Worm (Caenorhabditis elegans): Measurements from ENCODE around the gene nspc-7.
"Not testable (repeated sequence)": the region's sequence is repeated elsewhere in the genome, so short reads cannot be mapped to it uniquely, and the experiment has no call there.

ce11 chrX:8535006-8535405, 6.7 kb upstream of the nspc-7 start, which contains the start of gene nspc-1:
- TF ChIP-seq hnd-1, tra-4 (tag; optimal IDR thresholded peaks at IDR 0.05): not testable (repeated sequence)

All from whole organism, early embryonic.